Fruit fly (Drosophila melanogaster) S2 (cell line): Measurements from ENCODE around the gene Nct.

ENCODE experiments used
- CG8478 ChIP-seq: fragments of >200 bp; optimal IDR thresholded peaks from 2 replicates; lab custom pipeline; 2018
- CTCF ChIP-seq, 2 experiments: fragments of >200 bp; optimal IDR thresholded peaks; 2 replicates each; lab custom pipeline; 2018

DNA sequence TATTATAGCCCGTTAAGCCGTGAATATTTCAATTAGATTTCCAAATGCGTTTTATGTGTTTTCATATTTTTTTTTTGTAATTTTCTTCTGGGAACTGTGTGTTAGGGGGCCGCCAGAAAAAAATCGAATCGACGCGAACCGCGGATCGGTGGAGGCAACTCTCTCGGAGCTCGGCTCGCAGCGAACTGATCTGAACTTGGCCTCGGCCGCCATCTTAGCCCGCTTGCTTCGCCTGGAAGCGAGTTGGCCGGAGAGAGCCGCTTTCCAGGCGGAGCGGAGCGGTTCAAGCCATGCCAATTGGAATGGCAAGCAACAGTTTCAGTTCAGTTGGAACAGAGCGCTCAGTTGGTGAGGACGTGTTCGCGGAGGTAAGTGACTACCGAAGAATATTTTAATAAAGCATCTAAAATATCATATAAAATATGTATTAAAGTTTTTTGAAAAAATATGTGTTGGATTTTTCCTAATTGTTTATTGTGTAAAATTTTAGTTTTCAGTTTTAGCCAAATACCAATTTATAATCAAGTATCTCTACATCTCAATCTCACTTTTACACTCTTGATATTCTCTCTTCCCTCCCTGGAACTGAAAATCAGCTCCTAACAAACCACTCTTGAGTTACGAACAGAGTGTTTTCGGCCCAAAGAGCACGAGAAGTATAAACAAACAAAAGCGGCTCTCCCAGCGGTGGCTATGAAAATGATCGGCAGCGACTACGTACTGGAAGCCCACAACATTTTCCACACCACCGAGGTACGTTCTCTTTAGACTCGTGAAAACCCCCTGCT is 43.2 kb downstream of the Nct start, which contains the start of the genes CG31121 and CG11069:
- no peak for TF ChIP-seq CG8478 (lab: Kevin White, UChicago)
- TF ChIP-seq CTCF (optimal IDR thresholded peaks at IDR 0.05; lab: Kevin White, UChicago): no peak
